Worm (Caenorhabditis elegans) whole organism, late embryonic: Measurements from ENCODE around the gene F55C12.2.

ENCODE experiments used
- C08G9.2 ChIP-seq: sonication (generic microtip); optimal IDR thresholded peaks from 2 replicates; lab custom pipeline; 2016; ENCODE audit warnings: mild to moderate bottlenecking, missing genetic modification characterization, moderate library complexity, missing compliant biosample characterization
- ceh-18 ChIP-seq: sonication (generic microtip); optimal IDR thresholded peaks from 2 replicates; lab custom pipeline; 2016; ENCODE audit warnings: missing genetic modification characterization, missing compliant biosample characterization
- fax-1 ChIP-seq: sonication (generic microtip); optimal IDR thresholded peaks from 2 replicates; lab custom pipeline; 2016; ENCODE audit warnings: missing genotype, missing genetic modification characterization, missing compliant biosample characterization
- hlh-13 ChIP-seq: fragments of 200-800 bp; sonication (Bioruptor generic); optimal IDR thresholded peaks from 2 replicates; lab custom pipeline; 2018; ENCODE audit warnings: mild to moderate bottlenecking, missing genetic modification characterization, missing compliant biosample characterization

- TF ChIP-seq C08G9.2 (tag; lab: Kevin White, UChicago) (no peak), hlh-13 (GFP tag; lab: Kevin White, UChicago) (no peak), ceh-18 (tag; lab: Kevin White, UChicago) (no peak), fax-1 (tag; lab: Kevin White, UChicago) (no peak)
Observed at ce11 chrII:5876053-5876452, 558 bp upstream of the F55C12.2 start, which contains the start of gene F55C12.6.
